Worm (Caenorhabditis elegans): ENCODE results near the gene kin-21.

Gene kin-21

DNA sequence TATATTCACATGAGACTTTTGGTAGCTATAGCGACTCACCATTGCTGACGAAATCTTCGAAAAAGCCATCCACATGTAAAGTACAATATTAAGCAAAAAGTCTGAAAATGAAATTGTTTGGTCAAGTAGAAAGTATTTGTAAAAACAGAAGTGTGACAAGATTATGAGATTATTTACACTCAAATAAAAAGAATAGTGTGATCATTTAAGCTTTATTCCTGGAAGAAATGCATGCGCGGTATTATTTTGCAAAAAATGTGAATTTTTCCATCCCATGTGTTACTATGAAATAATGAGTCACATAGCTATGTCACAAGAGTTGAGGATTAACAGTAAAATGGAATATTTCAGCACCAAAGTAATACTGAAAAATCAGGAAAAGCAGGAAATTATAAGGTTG, 22.1 kb upstream of the kin-21 start, which contains the start of gene dct-15:
dct-15 (minus strand) TSS at position 101 of the 400 bp plus-strand sequence.
- TF ChIP-seq nhr-77 (tag; optimal IDR thresholded peaks at IDR 0.05) (no peak), sma-9 (GFP tag; optimal IDR thresholded peaks at IDR 0.05) (no peak), sma-9 (tag; optimal IDR thresholded peaks at IDR 0.05) (no peak), nhr-11 (tag; optimal IDR thresholded peaks at IDR 0.05) (no peak), ZK546.5 (tag; optimal IDR thresholded peaks at IDR 0.05) (no peak), peb-1 (tag; optimal IDR thresholded peaks at IDR 0.05) (no peak), lin-11 (tag; optimal IDR thresholded peaks at IDR 0.05) (no peak), elt-3 (tag; optimal IDR thresholded peaks at IDR 0.05) (no peak), nhr-129 (tag; optimal IDR thresholded peaks at IDR 0.05) (no peak)

DNA sequence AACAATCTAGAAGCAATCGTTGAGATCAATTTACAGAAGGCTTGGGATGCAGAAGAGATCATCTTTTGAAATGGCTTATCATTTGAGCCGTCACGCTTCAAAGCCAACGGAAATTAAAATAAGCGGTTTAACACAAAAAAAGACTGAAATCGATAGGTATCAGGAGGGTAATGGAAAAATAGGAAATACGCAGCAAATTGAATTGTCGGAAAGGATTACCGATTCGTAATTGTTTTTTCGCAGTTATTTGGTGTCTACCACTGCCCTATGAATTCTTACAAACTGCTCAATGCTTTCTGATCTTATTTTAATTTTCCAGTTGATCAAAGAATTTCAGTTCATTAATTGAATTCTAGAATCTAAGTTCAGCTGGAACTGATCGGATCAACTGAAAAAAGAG, 21.2 kb upstream of the kin-21 start:
- TF ChIP-seq dmd-4 (tag; optimal IDR thresholded peaks at IDR 0.05) (no peak), nhr-6 (tag; optimal IDR thresholded peaks at IDR 0.05) (no peak), elt-3 (tag; optimal IDR thresholded peaks at IDR 0.05) (no peak), ztf-4 (tag; optimal IDR thresholded peaks at IDR 0.05) (no peak), ztf-1 (GFP tag; conservative IDR thresholded peaks at IDR 0.05) (no peak), ama-1 (optimal IDR thresholded peaks at IDR 0.05) (no peak), nhr-12 (tag; optimal IDR thresholded peaks at IDR 0.05) (no peak), nhr-23 (tag; optimal IDR thresholded peaks at IDR 0.05) (no peak), lin-39 (tag; optimal IDR thresholded peaks at IDR 0.05) (no peak), nhr-25 (tag; optimal IDR thresholded peaks at IDR 0.05) (no peak), crh-2 (tag; optimal IDR thresholded peaks at IDR 0.05) (no peak), gmeb-1 (tag; optimal IDR thresholded peaks at IDR 0.05) (no peak), sma-9 (GFP tag; optimal IDR thresholded peaks at IDR 0.05) (no peak), sma-9 (tag; optimal IDR thresholded peaks at IDR 0.05) (no peak), mbf-1 (tag; optimal IDR thresholded peaks at IDR 0.05) (no peak), zag-1 (tag; optimal IDR thresholded peaks at IDR 0.05) (no peak), skn-1 (tag; optimal IDR thresholded peaks at IDR 0.05) (no peak), unc-39 (tag; optimal IDR thresholded peaks at IDR 0.05) (no peak), sem-4 (tag; optimal IDR thresholded peaks at IDR 0.05) (no peak), F13H6.1 (tag; optimal IDR thresholded peaks at IDR 0.05) (no peak)

DNA sequence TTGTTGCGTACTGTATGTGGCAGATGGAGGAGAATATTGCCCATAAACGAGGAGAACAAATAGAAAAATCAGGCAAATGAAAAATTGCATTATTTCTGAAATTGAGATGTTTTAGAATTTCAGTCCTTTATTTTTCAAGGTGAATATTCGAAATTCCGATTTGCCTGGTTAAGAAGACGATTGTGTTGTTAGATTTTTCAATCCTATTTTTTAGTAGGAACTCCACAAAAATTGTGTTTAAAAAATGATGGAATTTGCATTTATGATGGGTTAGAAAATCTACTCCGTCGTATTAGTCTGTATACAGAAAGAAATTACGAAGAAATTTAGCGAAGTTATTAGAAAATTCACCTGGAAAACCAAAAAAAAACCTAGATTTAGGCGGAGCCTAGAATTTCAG, 17.3 kb upstream of the kin-21 start, which contains the start of gene egl-20:
egl-20 (minus strand) TSS at position 101 of the 400 bp plus-strand sequence.
- TF ChIP-seq nhr-21 (tag; optimal IDR thresholded peaks at IDR 0.05) (no peak), egl-27 (tag; optimal IDR thresholded peaks at IDR 0.05) (no peak), mbf-1 (tag; optimal IDR thresholded peaks at IDR 0.05) (no peak), nhr-6 (tag; optimal IDR thresholded peaks at IDR 0.05) (no peak)

DNA sequence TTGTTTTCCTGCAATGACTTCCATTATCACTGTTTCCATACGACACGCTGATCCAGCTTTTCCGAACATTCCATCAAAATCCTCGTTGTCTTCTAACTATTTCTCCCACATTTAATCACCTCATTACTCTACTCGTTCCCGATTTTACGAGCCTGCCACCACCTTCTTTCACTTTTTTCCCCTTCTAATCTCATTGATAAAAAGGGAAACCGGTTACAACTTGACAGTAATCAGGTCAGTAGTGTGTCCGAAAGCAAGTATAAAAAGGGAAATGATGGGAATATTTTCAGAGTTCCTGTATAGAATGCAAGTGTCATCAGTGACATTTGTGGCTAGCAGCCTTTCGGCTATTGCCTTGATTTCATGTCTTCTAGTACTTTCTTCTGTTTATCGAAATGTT, 11.1 kb upstream of the kin-21 start, which contains the start of gene col-123:
col-123 (plus strand) TSS at position 301 of the 400 bp plus-strand sequence.
- TF ChIP-seq nhr-10 (tag; optimal IDR thresholded peaks at IDR 0.05): no peak
- TF ChIP-seq aly-2 (tag; optimal IDR thresholded peaks at IDR 0.05): no peak
- TF ChIP-seq elt-1 (tag; optimal IDR thresholded peaks at IDR 0.05): no peak
- TF ChIP-seq mdl-1 (tag; optimal IDR thresholded peaks at IDR 0.05): no peak
- no peak for TF ChIP-seq lin-13 (GFP tag; optimal IDR thresholded peaks at IDR 0.05)
- no peak for TF ChIP-seq nhr-77 (tag; optimal IDR thresholded peaks at IDR 0.05)
- no peak for TF ChIP-seq nhr-6 (tag; optimal IDR thresholded peaks at IDR 0.05)
- no peak for TF ChIP-seq ztf-11 (tag; optimal IDR thresholded peaks at IDR 0.05)
- TF ChIP-seq unc-55 (GFP tag; optimal IDR thresholded peaks at IDR 0.05): no peak
- no peak for TF ChIP-seq lsy-2 (tag; optimal IDR thresholded peaks at IDR 0.05)
- TF ChIP-seq R02D3.7 (tag; optimal IDR thresholded peaks at IDR 0.05): no peak
- TF ChIP-seq unc-39 (tag; optimal IDR thresholded peaks at IDR 0.05): no peak
- no peak for TF ChIP-seq mbf-1 (tag; optimal IDR thresholded peaks at IDR 0.05)
- TF ChIP-seq nhr-237 (tag; optimal IDR thresholded peaks at IDR 0.05): no peak
- TF ChIP-seq nhr-25 (tag; optimal IDR thresholded peaks at IDR 0.05): no peak

DNA sequence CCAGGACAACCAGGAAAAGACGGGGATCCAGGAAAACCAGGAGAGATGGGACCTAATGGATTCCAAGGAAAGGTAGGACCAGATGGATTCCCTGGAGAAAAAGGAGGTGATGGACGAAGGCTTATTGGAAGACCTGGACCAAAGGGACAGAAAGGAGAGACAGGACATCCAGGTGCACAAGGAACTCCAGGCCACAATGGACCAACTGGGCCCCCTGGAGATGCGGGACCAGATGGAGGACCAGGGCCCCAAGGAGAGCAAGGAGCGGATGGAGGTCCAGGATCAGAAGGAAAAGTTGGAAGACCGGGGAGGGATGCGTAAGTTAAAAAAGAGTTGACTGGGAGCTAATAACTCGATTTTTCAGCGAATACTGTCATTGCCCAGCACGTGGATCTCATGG, 10.1 kb upstream of the kin-21 start:
- no peak for TF ChIP-seq nhr-10 (tag; optimal IDR thresholded peaks at IDR 0.05)
- TF ChIP-seq mdl-1 (tag; optimal IDR thresholded peaks at IDR 0.05): no peak
- no peak for TF ChIP-seq nhr-21 (tag; optimal IDR thresholded peaks at IDR 0.05)
- no peak for TF ChIP-seq sma-9 (GFP tag; optimal IDR thresholded peaks at IDR 0.05)
- no peak for TF ChIP-seq sma-9 (tag; optimal IDR thresholded peaks at IDR 0.05)
- TF ChIP-seq gmeb-1 (tag; optimal IDR thresholded peaks at IDR 0.05): no peak
- TF ChIP-seq skn-1 (tag; optimal IDR thresholded peaks at IDR 0.05): no peak
- no peak for TF ChIP-seq nhr-23 (tag; optimal IDR thresholded peaks at IDR 0.05)
